Worm (Caenorhabditis elegans) whole organism, young adult: ENCODE results near the gene Y39E4B.6.

ENCODE experiments used
- D2030.7 ChIP-seq: fragments of 200-800 bp; sonication (Bioruptor generic); IDR thresholded peaks from 2 replicates; pipeline ENCODE4 v1.3.6; 2022; ENCODE audit warnings: missing genetic modification reagents, missing genetic modification characterization, missing compliant biosample characterization
- F33H1.4 ChIP-seq: fragments of 200-800 bp; sonication (Bioruptor generic); IDR thresholded peaks from 2 replicates; pipeline ENCODE4 v1.3.6; 2022; ENCODE audit warnings: missing genetic modification reagents, missing genetic modification characterization, missing compliant biosample characterization
- T26A5.8 ChIP-seq: sonication (generic microtip); optimal IDR thresholded peaks from 2 replicates; lab custom pipeline; 2016; ENCODE audit warnings: missing genetic modification characterization, missing compliant biosample characterization
- Y56A3A.18 ChIP-seq: fragments of 200-800 bp; sonication (Bioruptor generic); IDR thresholded peaks from 2 replicates; pipeline ENCODE4 v1.3.6; 2022; ENCODE audit warnings: missing genetic modification reagents, missing genetic modification characterization, missing compliant biosample characterization
- Y67H2A.10 ChIP-seq: fragments of 200-800 bp; sonication (Bioruptor generic); conservative IDR thresholded peaks from 2 replicates; pipeline ENCODE4 v1.3.6; 2022; ENCODE audit warnings: missing genetic modification reagents, missing genetic modification characterization, missing compliant biosample characterization
- Y79H2A.3 ChIP-seq: fragments of 200-800 bp; sonication (Bioruptor generic); conservative IDR thresholded peaks from 2 replicates; pipeline ENCODE4 v1.3.6; 2022; ENCODE audit warnings: missing genetic modification reagents, missing genetic modification characterization, missing compliant biosample characterization
- aptf-2 ChIP-seq: fragments of 200-800 bp; sonication (Bioruptor generic); conservative IDR thresholded peaks from 2 replicates; pipeline ENCODE4 v1.3.6; 2022; ENCODE audit warnings: missing genetic modification reagents, missing genetic modification characterization, missing compliant biosample characterization
- aptf-3 ChIP-seq: fragments of 200-800 bp; sonication (Bioruptor generic); IDR thresholded peaks from 2 replicates; pipeline ENCODE4 v1.3.6; 2022; ENCODE audit warnings: missing genetic modification characterization, missing compliant biosample characterization
- athp-1 ChIP-seq: sonication (generic microtip); optimal IDR thresholded peaks from 2 replicates; lab custom pipeline; 2017; ENCODE audit warnings: mild to moderate bottlenecking, missing genetic modification characterization, missing compliant biosample characterization
- bed-1 ChIP-seq: fragments of 200-800 bp; sonication (Bioruptor generic); IDR thresholded peaks from 2 replicates; pipeline ENCODE4 v1.3.6; 2022; ENCODE audit warnings: missing genetic modification reagents, missing genetic modification characterization, missing compliant biosample characterization
- cebp-1 ChIP-seq, 2 experiments: fragments of 200-800 bp in 1 of 2; sonication (Bioruptor generic) in 1 of 2; sonication (generic microtip) in 1 of 2; IDR thresholded peaks in 1 of 2; optimal IDR thresholded peaks in 1 of 2; 2 replicates each; pipeline versions ENCODE4 v1.3.6 to Lab custom; 2017 to 2022; ENCODE audit warnings: missing compliant biosample characterization in 2 of 2, missing genetic modification characterization in 2 of 2, mild to moderate bottlenecking in 1 of 2, missing genetic modification reagents in 1 of 2, moderate library complexity in 1 of 2
- efl-1 ChIP-seq: fragments of 150-350 bp; optimal IDR thresholded peaks from 2 replicates; lab custom pipeline; 2014; ENCODE audit warnings: missing biosample characterization, missing genetic modification reagents, missing genetic modification characterization
- egl-44 ChIP-seq: fragments of 200-800 bp; sonication (Bioruptor generic); IDR thresholded peaks from 2 replicates; pipeline ENCODE4 v1.3.6; 2022; ENCODE audit warnings: missing genetic modification reagents, missing genetic modification characterization, missing compliant biosample characterization
- egrh-3 ChIP-seq: fragments of 200-800 bp; sonication (Bioruptor generic); IDR thresholded peaks from 2 replicates; pipeline ENCODE4 v1.3.6; 2022; ENCODE audit warnings: missing genetic modification reagents, missing genetic modification characterization, missing compliant biosample characterization
- him-1 ChIP-seq: sonication (generic microtip); optimal IDR thresholded peaks from 2 replicates; lab custom pipeline; 2016; ENCODE audit warnings: missing genotype, missing genetic modification reagents, missing genetic modification characterization, missing compliant biosample characterization
- hmg-1.2 ChIP-seq: fragments of 200-800 bp; sonication (Bioruptor generic); IDR thresholded peaks from 2 replicates; pipeline ENCODE4 v1.3.6; 2022; ENCODE audit warnings: missing genetic modification reagents, missing genetic modification characterization, missing compliant biosample characterization
- hrde-1 ChIP-seq: sonication (generic microtip); optimal IDR thresholded peaks from 2 replicates; lab custom pipeline; 2016; ENCODE audit warnings: missing genetic modification characterization, mild to moderate bottlenecking, missing compliant biosample characterization, moderate library complexity, missing genotype, missing genetic modification reagents, borderline replicate concordance
- let-607 ChIP-seq, 2 experiments: fragments of 200-800 bp in 1 of 2; sonication (Bioruptor generic) in 1 of 2; sonication (generic microtip) in 1 of 2; optimal IDR thresholded peaks; 2 replicates each; lab custom pipeline; 2016 to 2018; ENCODE audit warnings: mild to moderate bottlenecking in 2 of 2, missing compliant biosample characterization in 2 of 2, missing genetic modification characterization in 2 of 2, moderate library complexity in 2 of 2, missing genotype in 1 of 2
- lin-35 ChIP-seq, 3 experiments: fragments of 150-350 bp in 2 of 3; sonication (generic microtip) in 1 of 3; optimal IDR thresholded peaks; 2 replicates each; lab custom pipeline; 2014 to 2018; ENCODE audit warnings: missing biosample characterization in 3 of 3, missing genetic modification characterization in 3 of 3, missing genetic modification reagents in 3 of 3
- lin-54 ChIP-seq: fragments of 200-800 bp; sonication (Bioruptor generic); optimal IDR thresholded peaks from 2 replicates; lab custom pipeline; 2018; ENCODE audit warnings: mild to moderate bottlenecking, missing genetic modification characterization, missing compliant biosample characterization
- lsl-1 ChIP-seq: fragments of 200-800 bp; sonication (Bioruptor generic); optimal IDR thresholded peaks from 2 replicates; lab custom pipeline; 2018; ENCODE audit warnings: mild to moderate bottlenecking, missing genetic modification characterization, moderate library complexity, missing compliant biosample characterization
- lsy-27 ChIP-seq: sonication (generic microtip); optimal IDR thresholded peaks from 2 replicates; lab custom pipeline; 2017; ENCODE audit warnings: missing genetic modification characterization, mild to moderate bottlenecking, missing compliant biosample characterization, antibody characterized with exemption, missing genotype, borderline replicate concordance; ENCODE audit not compliant: insufficient read depth
- madf-3 ChIP-seq: fragments of 200-800 bp; sonication (Bioruptor generic); IDR thresholded peaks from 2 replicates; pipeline ENCODE4 v1.3.6; 2022; ENCODE audit warnings: missing genetic modification reagents, missing genetic modification characterization, missing compliant biosample characterization
- madf-6 ChIP-seq: fragments of 200-800 bp; sonication (Bioruptor generic); IDR thresholded peaks from 2 replicates; pipeline ENCODE4 v1.3.6; 2022; ENCODE audit warnings: missing genetic modification reagents, missing genetic modification characterization, missing compliant biosample characterization
- madf-8 ChIP-seq: fragments of 200-800 bp; sonication (Bioruptor generic); conservative IDR thresholded peaks from 2 replicates; pipeline ENCODE4 v1.3.6; 2022; ENCODE audit warnings: missing genetic modification reagents, missing genetic modification characterization, missing compliant biosample characterization
- mel-28 ChIP-seq: sonication (generic microtip); optimal IDR thresholded peaks from 2 replicates; lab custom pipeline; 2016; ENCODE audit warnings: borderline replicate concordance, mild to moderate bottlenecking, missing genetic modification characterization, missing compliant biosample characterization
- nfya-2 ChIP-seq: fragments of 200-800 bp; sonication (Bioruptor generic); IDR thresholded peaks from 2 replicates; pipeline ENCODE4 v1.3.6; 2022; ENCODE audit warnings: missing genetic modification reagents, missing genetic modification characterization, missing compliant biosample characterization
- rcor-1 ChIP-seq: fragments of 200-800 bp; sonication (Bioruptor generic); IDR thresholded peaks from 2 replicates; pipeline ENCODE4 v1.3.6; 2022; ENCODE audit warnings: missing genetic modification reagents, missing genetic modification characterization, missing compliant biosample characterization
- sdz-38 ChIP-seq: sonication (generic microtip); optimal IDR thresholded peaks from 2 replicates; lab custom pipeline; 2016; ENCODE audit warnings: missing genotype, missing genetic modification characterization, missing compliant biosample characterization
- snpc-1.3 ChIP-seq: sonication (generic microtip); optimal IDR thresholded peaks from 2 replicates; lab custom pipeline; 2017; ENCODE audit warnings: missing genetic modification characterization, mild to moderate bottlenecking, missing compliant biosample characterization, antibody characterized with exemption, moderate library complexity, missing genotype, missing genetic modification reagents; ENCODE audit not compliant: insufficient read depth
- somi-1 ChIP-seq: fragments of 200-800 bp; sonication (Bioruptor generic); optimal IDR thresholded peaks from 2 replicates; lab custom pipeline; 2018; ENCODE audit warnings: mild to moderate bottlenecking, missing genetic modification characterization, missing compliant biosample characterization
- tbp1 ChIP-seq: fragments of 200-800 bp; sonication (Bioruptor generic); optimal IDR thresholded peaks from 2 replicates; lab custom pipeline; 2018; ENCODE audit warnings: mild to moderate bottlenecking, missing genetic modification characterization, missing compliant biosample characterization
- xnd-1 ChIP-seq: sonication (generic microtip); optimal IDR thresholded peaks from 2 replicates; lab custom pipeline; 2016; ENCODE audit warnings: missing genotype, missing genetic modification reagents, missing genetic modification characterization, missing compliant biosample characterization
- ztf-28 ChIP-seq: fragments of 200-800 bp; sonication (Bioruptor generic); IDR thresholded peaks from 2 replicates; pipeline ENCODE4 v1.3.6; 2022; ENCODE audit warnings: missing genetic modification reagents, missing genetic modification characterization, missing compliant biosample characterization

Y39E4B.6 gene

ce11 chrIII:13103980-13104379, 33.4 kb downstream of the Y39E4B.6 start:
- no peak for TF ChIP-seq aptf-2 (GFP tag; lab: Robert Waterston, UW)
- peak; percentile 55; the same call in 1 of the 2 replicates for TF ChIP-seq hmg-1.2

- TF ChIP-seq madf-6 = peak; percentile 83
- TF ChIP-seq F33H1.4 (GFP tag; lab: Robert Waterston, UW) = peak; percentile 89
- peak; percentile 65 for TF ChIP-seq D2030.7
- TF ChIP-seq T26A5.8 = no peak
- TF ChIP-seq efl-1 = peak; percentile 14
- peak; percentile 37 for TF ChIP-seq lin-54 (GFP tag; lab: Kevin White, UChicago)
- peak; percentile 97 for TF ChIP-seq lsl-1 (GFP tag; lab: Kevin White, UChicago)
- no peak for TF ChIP-seq somi-1 (GFP tag; lab: Kevin White, UChicago)
- TF ChIP-seq snpc-1.3 (tag; lab: Kevin White, UChicago) = peak; percentile 36
- no peak for TF ChIP-seq egl-44 (GFP tag; lab: Robert Waterston, UW)
- TF ChIP-seq madf-8 = peak; percentile 69
- peak; percentile 87 for TF ChIP-seq xnd-1
- TF ChIP-seq rcor-1 (GFP tag; lab: Robert Waterston, UW) = peak; percentile 29; the same call in 1 of the 2 replicates
These were observed 33.9 kb downstream of the Y39E4B.6 start for ce11 chrIII:13104410-13104809.

ce11 chrIII:13105497-13105896, 34.9 kb downstream of the Y39E4B.6 start:
- TF ChIP-seq madf-3 (GFP tag; lab: Robert Waterston, UW) (no peak), hmg-1.2 (peak; percentile 64; the same call in 1 of the 2 replicates), lsy-27 (tag; lab: Kevin White, UChicago) (no peak), bed-1 (GFP tag; lab: Robert Waterston, UW) (no peak), lin-54 (GFP tag; lab: Kevin White, UChicago) (no peak), him-1 (tag; lab: Kevin White, UChicago) (no peak), ztf-28 (GFP tag; lab: Robert Waterston, UW) (no peak), Y67H2A.10 (no peak), Y79H2A.3 (GFP tag; lab: Robert Waterston, UW) (no peak)

- TF ChIP-seq cebp-1 (GFP tag; IDR thresholded peaks at IDR 0.05; lab: Robert Waterston, UW) (no peak), cebp-1 (tag; optimal IDR thresholded peaks at IDR 0.05; lab: Kevin White, UChicago) (peak; percentile 27), Y56A3A.18 (GFP tag; lab: Robert Waterston, UW) (no peak), tbp1 (GFP tag; lab: Kevin White, UChicago) (peak; percentile 11), lin-35 (GFP tag; optimal IDR thresholded peaks at IDR 0.05; lab: Kevin White, UChicago) (peak in 1 of 3 experiments; percentile 8), hmg-1.2 (peak; percentile 25; the same call in 1 of the 2 replicates)
These were observed 35.4 kb downstream of the Y39E4B.6 start for ce11 chrIII:13105911-13106310.

ce11 chrIII:13107307-13107706, 36.8 kb downstream of the Y39E4B.6 start, which contains the start of gene dhhc-8:
Gene dhhc-8, plus strand, starts transcription at chrIII:13107607.
- no peak for TF ChIP-seq aptf-3
- TF ChIP-seq Y56A3A.18 (GFP tag; lab: Robert Waterston, UW) = no peak
- TF ChIP-seq madf-6 = no peak
- no peak for TF ChIP-seq athp-1
- TF ChIP-seq hrde-1 (tag; lab: Kevin White, UChicago) = no peak
- no peak for TF ChIP-seq somi-1 (GFP tag; lab: Kevin White, UChicago)
- no peak for TF ChIP-seq mel-28 (tag; lab: Kevin White, UChicago)
- no peak for TF ChIP-seq sdz-38 (tag; lab: Kevin White, UChicago)
- TF ChIP-seq let-607 (tag; optimal IDR thresholded peaks at IDR 0.05; lab: Kevin White, UChicago) = no peak
- TF ChIP-seq nfya-2 (GFP tag; lab: Robert Waterston, UW) = no peak
- no peak for TF ChIP-seq him-1 (tag; lab: Kevin White, UChicago)
- TF ChIP-seq egrh-3 (GFP tag; lab: Robert Waterston, UW) = no peak
